Worm (Caenorhabditis elegans) whole organism, L2 larva: ENCODE results near the gene gldi-10.

ENCODE experiments used
- ZK546.5 ChIP-seq: sonication (generic microtip); optimal IDR thresholded peaks from 2 replicates; lab custom pipeline; 2017; ENCODE audit warnings: missing biosample characterization, missing genetic modification characterization
- mdl-1 ChIP-seq, 2 experiments: fragments of 150-350 bp in 1 of 2; sonication (generic microtip) in 1 of 2; optimal IDR thresholded peaks; 2 replicates each; lab custom pipeline; 2017; ENCODE audit warnings: missing biosample characterization in 2 of 2, missing genetic modification characterization in 2 of 2
- nhr-12 ChIP-seq: fragments of 150-350 bp; optimal IDR thresholded peaks from 2 replicates; lab custom pipeline; 2014; ENCODE audit warnings: missing biosample characterization, missing genetic modification characterization
- peb-1 ChIP-seq: fragments of 150-350 bp; optimal IDR thresholded peaks from 2 replicates; lab custom pipeline; 2014; ENCODE audit warnings: missing biosample characterization, missing genetic modification characterization
- unc-39 ChIP-seq: fragments of 150-350 bp; optimal IDR thresholded peaks from 2 replicates; lab custom pipeline; 2014; ENCODE audit warnings: missing biosample characterization, missing genetic modification characterization

DNA sequence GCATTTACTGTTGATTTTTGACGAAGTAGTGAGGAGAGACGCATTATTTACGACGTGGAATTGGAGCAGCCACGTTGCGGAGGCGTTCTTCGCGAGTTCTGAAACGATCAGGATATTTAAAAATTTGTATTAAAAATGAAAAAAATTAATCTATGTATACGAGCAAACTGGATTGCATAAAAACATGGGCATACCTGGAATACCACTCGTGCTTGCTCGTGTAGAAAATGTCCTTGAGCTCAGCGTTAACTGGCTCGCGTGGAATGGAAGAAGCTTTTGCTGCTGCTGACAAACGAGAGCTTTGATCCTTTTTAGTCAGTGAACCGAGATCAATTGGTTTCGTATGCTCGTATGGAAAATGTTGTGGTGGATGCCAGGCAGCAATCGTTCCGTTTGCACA is 5.1 kb upstream of the gldi-10 start, which contains the start of gene lpl-1:
- TF ChIP-seq mdl-1 (tag; optimal IDR thresholded peaks at IDR 0.05; lab: Kevin White, UChicago) (no peak), nhr-12 (tag; lab: Kevin White, UChicago) (no peak), unc-39 (tag; lab: Kevin White, UChicago) (no peak), ZK546.5 (tag; lab: Kevin White, UChicago) (no peak), peb-1 (tag; lab: Kevin White, UChicago) (no peak)
